Worm (Caenorhabditis elegans) whole organism, L3 larva: ENCODE data around the gene K08E4.7.

ENCODE experiments used
- aly-2 ChIP-seq: fragments of 150-350 bp; optimal IDR thresholded peaks from 2 replicates; lab custom pipeline; 2014; ENCODE audit warnings: missing biosample characterization, missing genetic modification characterization
- ceh-82 ChIP-seq: fragments of 150-350 bp; optimal IDR thresholded peaks from 2 replicates; lab custom pipeline; 2014; ENCODE audit warnings: missing biosample characterization, missing genetic modification characterization
- daf-12 ChIP-seq: fragments of 150-350 bp; optimal IDR thresholded peaks from 2 replicates; lab custom pipeline; 2014; ENCODE audit warnings: missing biosample characterization, missing genetic modification reagents, missing genetic modification characterization
- hmg-11 ChIP-seq: sonication (generic microtip); optimal IDR thresholded peaks from 2 replicates; lab custom pipeline; 2016; ENCODE audit warnings: missing genetic modification characterization, missing compliant biosample characterization
- lin-15B ChIP-seq: fragments of 150-350 bp; optimal IDR thresholded peaks from 2 replicates; lab custom pipeline; 2014; ENCODE audit warnings: missing biosample characterization, missing genetic modification characterization
- nhr-237 ChIP-seq: fragments of 150-350 bp; optimal IDR thresholded peaks from 2 replicates; lab custom pipeline; 2014; ENCODE audit warnings: missing biosample characterization, missing genetic modification characterization
- nhr-28 ChIP-seq: fragments of 150-350 bp; optimal IDR thresholded peaks from 2 replicates; lab custom pipeline; 2014; ENCODE audit warnings: missing biosample characterization, missing genetic modification characterization
- pha-4 ChIP-seq: fragments of 150-350 bp; optimal IDR thresholded peaks from 2 replicates; lab custom pipeline; 2014; ENCODE audit warnings: missing biosample characterization, missing genetic modification reagents, missing genetic modification characterization
- pqm-1 ChIP-seq: fragments of 150-350 bp; optimal IDR thresholded peaks from 2 replicates; lab custom pipeline; 2017; ENCODE audit warnings: missing biosample characterization, missing genetic modification characterization, inconsistent platforms
- unc-62 ChIP-seq: fragments of 150-350 bp; sonication (generic microtip); optimal IDR thresholded peaks from 4 replicates; lab custom pipeline; 2014; ENCODE audit warnings: missing biosample characterization, missing genetic modification reagents, missing genetic modification characterization
- zag-1 ChIP-seq: fragments of 150-350 bp; optimal IDR thresholded peaks from 2 replicates; lab custom pipeline; 2014; ENCODE audit warnings: missing biosample characterization, missing genetic modification characterization
- ztf-11 ChIP-seq: fragments of 150-350 bp; optimal IDR thresholded peaks from 2 replicates; lab custom pipeline; 2014; ENCODE audit warnings: missing biosample characterization, missing genetic modification characterization
- ztf-4 ChIP-seq: fragments of 150-350 bp; optimal IDR thresholded peaks from 2 replicates; lab custom pipeline; 2014; ENCODE audit warnings: missing biosample characterization, missing genetic modification characterization

- no peak for TF ChIP-seq daf-12 (tag; lab: Kevin White, UChicago)
- no peak for TF ChIP-seq zag-1 (tag; lab: Kevin White, UChicago)
- TF ChIP-seq pqm-1 (tag; lab: Kevin White, UChicago): no peak
- no peak for TF ChIP-seq nhr-28 (tag; lab: Kevin White, UChicago)
- no peak for TF ChIP-seq unc-62 (GFP tag; lab: Kevin White, UChicago)
- TF ChIP-seq ceh-82 (tag; lab: Kevin White, UChicago): no peak
- no peak for TF ChIP-seq lin-15B
- no peak for TF ChIP-seq aly-2
- TF ChIP-seq nhr-237: no peak
- no peak for TF ChIP-seq ztf-11 (tag; lab: Kevin White, UChicago)
- TF ChIP-seq hmg-11 (tag; lab: Kevin White, UChicago): no peak
- TF ChIP-seq pha-4 (tag; lab: Kevin White, UChicago): no peak
- TF ChIP-seq ztf-4: no peak
These were observed 14.4 kb upstream of the K08E4.7 start, which contains the start of gene K08E4.8 for ce11 chrIV:12061229-12061628.
